Fruit fly (Drosophila melanogaster) whole organism, embryonic: ENCODE measurements around the gene CG1024.

ENCODE experiments used
- CG10267 ChIP-seq: fragments of 200-800 bp; sonication (Bioruptor generic); optimal IDR thresholded peaks from 2 replicates; lab custom pipeline; 2018; ENCODE audit warnings: missing biosample characterization, mild to moderate bottlenecking, missing genetic modification characterization, moderate library complexity
- CG10321 ChIP-seq: fragments of 200-800 bp; sonication (Bioruptor generic); IDR thresholded peaks from 2 replicates; pipeline ENCODE4 v1.3.6; 2022; ENCODE audit warnings: missing biosample characterization, missing genetic modification characterization
- CG18476 ChIP-seq: fragments of 200-800 bp; sonication (Bioruptor generic); optimal IDR thresholded peaks from 2 replicates; lab custom pipeline; 2016; ENCODE audit warnings: missing biosample characterization, mild to moderate bottlenecking, missing genetic modification characterization
- CG18599 ChIP-seq: fragments of 200-800 bp; sonication (Bioruptor generic); optimal IDR thresholded peaks from 3 replicates; lab custom pipeline; 2017; ENCODE audit warnings: missing biosample characterization, missing genetic modification characterization, mild to moderate bottlenecking, moderate library complexity, missing genetic modification reagents
- CG18619 ChIP-seq: fragments of 200-800 bp; sonication (Bioruptor generic); optimal IDR thresholded peaks from 3 replicates; lab custom pipeline; 2017; ENCODE audit warnings: missing biosample characterization, mild to moderate bottlenecking, missing genetic modification characterization
- CG3065 ChIP-seq: fragments of 200-800 bp; sonication (Bioruptor generic); optimal IDR thresholded peaks from 2 replicates; lab custom pipeline; 2016; ENCODE audit warnings: missing biosample characterization, missing genetic modification characterization
- CG31224 ChIP-seq: fragments of 200-800 bp; sonication (Bioruptor generic); IDR thresholded peaks from 2 replicates; pipeline ENCODE4 v1.3.6; 2022; ENCODE audit warnings: missing biosample characterization, missing genetic modification characterization
- CG33213 ChIP-seq: fragments of 200-800 bp; sonication (Bioruptor generic); optimal IDR thresholded peaks from 3 replicates; lab custom pipeline; 2016; ENCODE audit warnings: missing biosample characterization, missing genetic modification characterization
- CG4617 ChIP-seq: fragments of 200-800 bp; sonication (Bioruptor generic); optimal IDR thresholded peaks from 3 replicates; lab custom pipeline; 2016; ENCODE audit warnings: missing biosample characterization, missing genetic modification characterization, borderline replicate concordance
- CG6854 ChIP-seq: fragments of 200-800 bp; sonication (Bioruptor generic); optimal IDR thresholded peaks from 3 replicates; lab custom pipeline; 2017; ENCODE audit warnings: missing biosample characterization, mild to moderate bottlenecking, missing genetic modification characterization
- CG7372 ChIP-seq: fragments of 200-800 bp; sonication (Bioruptor generic); IDR thresholded peaks from 2 replicates; pipeline ENCODE4 v1.3.6; 2022; ENCODE audit warnings: missing biosample characterization, missing genetic modification characterization
- Chrac-16 ChIP-seq: fragments of 200-800 bp; sonication (Bioruptor generic); optimal IDR thresholded peaks from 3 replicates; lab custom pipeline; 2016; ENCODE audit warnings: missing biosample characterization, missing genetic modification characterization
- Dip2 ChIP-seq: fragments of 200-800 bp; sonication (Bioruptor generic); IDR thresholded peaks from 2 replicates; pipeline ENCODE4 v1.3.6; 2022; ENCODE audit warnings: missing biosample characterization, missing genetic modification characterization
- Dll ChIP-seq: fragments of 200-800 bp; sonication (Bioruptor generic); IDR thresholded peaks from 4 replicates; pipeline ENCODE4 v1.3.6; 2022; ENCODE audit warnings: missing biosample characterization, missing genetic modification characterization; ENCODE audit not compliant: partially characterized antibody
- H15 ChIP-seq: fragments of 200-800 bp; sonication (Bioruptor generic); IDR thresholded peaks from 3 replicates; pipeline ENCODE4 v1.3.6; 2022; ENCODE audit warnings: missing biosample characterization, missing genetic modification characterization
- HLHmδ ChIP-seq: fragments of 200-800 bp; sonication (Bioruptor generic); optimal IDR thresholded peaks from 2 replicates; lab custom pipeline; 2018; ENCODE audit warnings: missing biosample characterization, mild to moderate bottlenecking, missing genetic modification characterization, moderate library complexity
- Hand ChIP-seq: fragments of 200-800 bp; sonication (Bioruptor generic); optimal IDR thresholded peaks from 2 replicates; lab custom pipeline; 2017; ENCODE audit warnings: mild to moderate bottlenecking, missing biosample characterization, missing genetic modification reagents, missing genetic modification characterization
- Meics ChIP-seq: fragments of 200-800 bp; sonication (Bioruptor generic); optimal IDR thresholded peaks from 2 replicates; lab custom pipeline; 2017; ENCODE audit warnings: missing biosample characterization, mild to moderate bottlenecking, missing genetic modification characterization
- Nf-YA ChIP-seq: fragments of 200-800 bp; sonication (Bioruptor generic); IDR thresholded peaks from 2 replicates; pipeline ENCODE4 v1.3.6; 2022; ENCODE audit warnings: missing biosample characterization, missing genetic modification characterization
- Scr ChIP-seq: fragments of 200-800 bp; sonication (Bioruptor generic); IDR thresholded peaks from 2 replicates; pipeline ENCODE4 v1.3.6; 2022; ENCODE audit warnings: missing biosample characterization, missing genetic modification characterization; ENCODE audit not compliant: partially characterized antibody
- Ssrp ChIP-seq: fragments of 200-800 bp; sonication (Bioruptor generic); optimal IDR thresholded peaks from 2 replicates; lab custom pipeline; 2018; ENCODE audit warnings: missing biosample characterization, mild to moderate bottlenecking, missing genetic modification characterization, moderate library complexity
- Xbp1 ChIP-seq: fragments of 200-800 bp; sonication (Bioruptor generic); optimal IDR thresholded peaks from 3 replicates; lab custom pipeline; 2016; ENCODE audit warnings: missing biosample characterization, mild to moderate bottlenecking, missing genetic modification characterization
- YL-1 ChIP-seq: fragments of 200-800 bp; sonication (Bioruptor generic); optimal IDR thresholded peaks from 3 replicates; lab custom pipeline; 2017; ENCODE audit warnings: missing biosample characterization, mild to moderate bottlenecking, missing genetic modification characterization
- ase ChIP-seq: fragments of 200-800 bp; sonication (Bioruptor generic); IDR thresholded peaks from 3 replicates; pipeline ENCODE4 v1.3.6; 2022; ENCODE audit warnings: missing biosample characterization, missing genetic modification characterization
- ato ChIP-seq: fragments of 200-800 bp; sonication (Bioruptor generic); IDR thresholded peaks from 2 replicates; pipeline ENCODE4 v1.3.6; 2022; ENCODE audit warnings: missing biosample characterization, missing genetic modification characterization; ENCODE audit not compliant: partially characterized antibody
- bab2 ChIP-seq: fragments of 200-800 bp; sonication (Bioruptor generic); optimal IDR thresholded peaks from 2 replicates; lab custom pipeline; 2016; ENCODE audit warnings: missing biosample characterization, missing genetic modification characterization
- br ChIP-seq: fragments of >200 bp; optimal IDR thresholded peaks from 2 replicates; lab custom pipeline; 2017
- bsh ChIP-seq, 2 experiments: fragments of 200-800 bp; sonication (Bioruptor generic); optimal IDR thresholded peaks; 2 replicates each; lab custom pipeline; 2017 to 2018; ENCODE audit warnings: mild to moderate bottlenecking in 2 of 2, missing biosample characterization in 2 of 2, missing genetic modification characterization in 2 of 2, moderate library complexity in 1 of 2
- cad ChIP-seq: fragments of >200 bp; optimal IDR thresholded peaks from 2 replicates; lab custom pipeline; 2017; ENCODE audit warnings: missing biosample characterization, missing genetic modification characterization
- chif ChIP-seq, 2 experiments: fragments of 200-800 bp; sonication (Bioruptor generic); optimal IDR thresholded peaks; 3 replicates each; lab custom pipeline; 2016; ENCODE audit warnings: missing biosample characterization in 2 of 2, missing genetic modification characterization in 2 of 2
- dimm ChIP-seq: fragments of 200-800 bp; sonication (Bioruptor generic); IDR thresholded peaks from 2 replicates; pipeline ENCODE4 v1.3.6; 2022; ENCODE audit warnings: missing biosample characterization, missing genetic modification characterization
- dpn ChIP-seq, 2 experiments: fragments of 200-800 bp; sonication (Bioruptor generic); optimal IDR thresholded peaks; 3 replicates each; lab custom pipeline; 2016; ENCODE audit warnings: missing biosample characterization in 2 of 2, missing genetic modification characterization in 2 of 2
- fd64A ChIP-seq: fragments of 200-800 bp; sonication (Bioruptor generic); optimal IDR thresholded peaks from 3 replicates; lab custom pipeline; 2018; ENCODE audit warnings: missing biosample characterization, mild to moderate bottlenecking, missing genetic modification characterization
- grn ChIP-seq: fragments of 200-800 bp; sonication (Bioruptor generic); optimal IDR thresholded peaks from 3 replicates; lab custom pipeline; 2017; ENCODE audit warnings: missing biosample characterization, missing genetic modification characterization
- her ChIP-seq: fragments of 200-800 bp; sonication (Bioruptor generic); optimal IDR thresholded peaks from 2 replicates; lab custom pipeline; 2016; ENCODE audit warnings: missing biosample characterization, missing genetic modification characterization
- klu ChIP-seq: fragments of 200-800 bp; sonication (Bioruptor generic); IDR thresholded peaks from 2 replicates; pipeline ENCODE4 v1.3.6; 2022; ENCODE audit warnings: missing biosample characterization, missing genetic modification characterization
- lilli ChIP-seq: fragments of 200-800 bp; sonication (Bioruptor generic); optimal IDR thresholded peaks from 3 replicates; lab custom pipeline; 2016; ENCODE audit warnings: missing biosample characterization, missing genetic modification characterization
- lmd ChIP-seq: fragments of 200-800 bp; sonication (Bioruptor generic); IDR thresholded peaks from 2 replicates; pipeline ENCODE4 v1.3.6; 2022; ENCODE audit warnings: missing biosample characterization, missing genetic modification characterization
- pan ChIP-seq, 4 experiments: fragments of >200 bp in 3 of 4; fragments of 200-800 bp in 1 of 4; sonication (Bioruptor generic) in 1 of 4; optimal IDR thresholded peaks in 3 of 4; IDR thresholded peaks in 1 of 4; 2 replicates each; pipeline versions ENCODE4 v1.3.6 to Lab custom; 2017 to 2022; ENCODE audit warnings: missing biosample characterization in 2 of 4, missing genetic modification characterization in 2 of 4, mixed read lengths in 1 of 4
- phol ChIP-seq: fragments of 200-800 bp; sonication (Bioruptor generic); optimal IDR thresholded peaks from 3 replicates; lab custom pipeline; 2018; ENCODE audit warnings: missing biosample characterization, mild to moderate bottlenecking, missing genetic modification characterization, moderate library complexity
- pnt ChIP-seq: fragments of 200-800 bp; sonication (Bioruptor generic); optimal IDR thresholded peaks from 3 replicates; lab custom pipeline; 2016; ENCODE audit warnings: missing biosample characterization, missing genetic modification characterization
- run ChIP-seq: fragments of 200-800 bp; sonication (Bioruptor generic); optimal IDR thresholded peaks from 3 replicates; lab custom pipeline; 2018; ENCODE audit warnings: missing biosample characterization, mild to moderate bottlenecking, missing genetic modification characterization
- salm ChIP-seq: fragments of 200-800 bp; sonication (Bioruptor generic); optimal IDR thresholded peaks from 2 replicates; lab custom pipeline; 2018; ENCODE audit warnings: missing biosample characterization, mild to moderate bottlenecking, missing genetic modification characterization
- scrt ChIP-seq: fragments of 200-800 bp; sonication (Bioruptor generic); optimal IDR thresholded peaks from 2 replicates; lab custom pipeline; 2018; ENCODE audit warnings: missing biosample characterization, mild to moderate bottlenecking, missing genetic modification characterization, moderate library complexity
- sob ChIP-seq: fragments of 200-800 bp; sonication (Bioruptor generic); IDR thresholded peaks from 2 replicates; pipeline ENCODE4 v1.3.6; 2022; ENCODE audit warnings: missing biosample characterization, missing genetic modification characterization
- sqz ChIP-seq: fragments of 200-800 bp; sonication (Bioruptor generic); optimal IDR thresholded peaks from 3 replicates; lab custom pipeline; 2018; ENCODE audit warnings: missing biosample characterization, mild to moderate bottlenecking, missing genetic modification characterization
- ssp ChIP-seq: fragments of 200-800 bp; sonication (Bioruptor generic); IDR thresholded peaks from 2 replicates; pipeline ENCODE4 v1.3.6; 2022; ENCODE audit warnings: missing biosample characterization, missing genetic modification characterization
- trem ChIP-seq: fragments of 200-800 bp; optimal IDR thresholded peaks from 3 replicates; lab custom pipeline; 2019; ENCODE audit warnings: missing biosample characterization, mild to moderate bottlenecking, missing genetic modification characterization, moderate library complexity
- usp ChIP-seq: fragments of >200 bp; optimal IDR thresholded peaks from 2 replicates; lab custom pipeline; 2017; ENCODE audit warnings: missing biosample characterization, missing genetic modification characterization
- yki ChIP-seq: fragments of >200 bp; optimal IDR thresholded peaks from 3 replicates; lab custom pipeline; 2018

The CG1024 gene

dm6 chr3R:6405674-6406565 is 25.8 kb upstream of the CG1024 start, which contains the start of gene Dmtn (continued):
- no peak for TF ChIP-seq Hand (GFP tag; lab: Kevin White, UChicago)
- TF ChIP-seq sob (GFP tag; lab: Robert Waterston, UW): no peak
- no peak for TF ChIP-seq lmd (GFP tag; lab: Robert Waterston, UW)
- peak; percentile 35 for TF ChIP-seq scrt (GFP tag; lab: Kevin White, UChicago)
- no peak for TF ChIP-seq lilli (GFP tag; lab: Kevin White, UChicago)
- TF ChIP-seq run (tag; lab: Kevin White, UChicago): no peak
- no peak for TF ChIP-seq pnt
- peak; percentile 93 for TF ChIP-seq HLHmδ (GFP tag; lab: Kevin White, UChicago)
- TF ChIP-seq fd64A: peak; percentile 34
- TF ChIP-seq Scr: no peak
- TF ChIP-seq CG18599 (GFP tag; lab: Kevin White, UChicago): no peak
- no peak for TF ChIP-seq cad (GFP tag; lab: Kevin White, UChicago)
- no peak for TF ChIP-seq br (lab: Kevin White, UChicago)
- no peak for TF ChIP-seq Dll (GFP tag; lab: Robert Waterston, UW)
- peak; percentile 10 for TF ChIP-seq Meics (GFP tag; lab: Kevin White, UChicago)
- no peak for TF ChIP-seq Chrac-16
- no peak for TF ChIP-seq bab2 (GFP tag; lab: Kevin White, UChicago)
- no peak for TF ChIP-seq H15 (GFP tag; lab: Robert Waterston, UW)
- TF ChIP-seq CG18476 (GFP tag; lab: Kevin White, UChicago): no peak
- TF ChIP-seq her (GFP tag; lab: Kevin White, UChicago): peak; percentile 10
- no peak for TF ChIP-seq CG31224 (GFP tag; lab: Robert Waterston, UW)
- no peak for TF ChIP-seq CG6854 (GFP tag; lab: Kevin White, UChicago)
- no peak for TF ChIP-seq sqz (GFP tag; lab: Kevin White, UChicago)
- TF ChIP-seq klu (GFP tag; lab: Robert Waterston, UW): no peak
- peak; percentile 12 for TF ChIP-seq CG18619
- TF ChIP-seq pan (optimal IDR thresholded peaks at IDR 0.05; lab: Kevin White, UChicago): no peak
- TF ChIP-seq pan (GFP tag; optimal IDR thresholded peaks at IDR 0.05 in 1 of 2, IDR thresholded peaks at IDR 0.05 in 1 of 2): no peak
- no peak for TF ChIP-seq ase
- peak; percentile 26 for TF ChIP-seq Ssrp (tag; lab: Kevin White, UChicago)
- peak; percentile 51 for TF ChIP-seq phol (tag; lab: Kevin White, UChicago)
- peak; percentile 59 for TF ChIP-seq YL-1
- TF ChIP-seq salm (tag; lab: Kevin White, UChicago): no peak
- TF ChIP-seq Xbp1 (GFP tag; lab: Kevin White, UChicago): peak; percentile 13
- no peak for TF ChIP-seq dimm (GFP tag; lab: Robert Waterston, UW)
- TF ChIP-seq bsh (GFP tag; optimal IDR thresholded peaks at IDR 0.05; lab: Kevin White, UChicago): peak in 1 of 2 experiments; percentile 20
- TF ChIP-seq Nf-YA: no peak
- no peak for TF ChIP-seq CG4617 (GFP tag; lab: Kevin White, UChicago)
- no peak for TF ChIP-seq grn (GFP tag; lab: Kevin White, UChicago)
- no peak for TF ChIP-seq ssp (GFP tag; lab: Robert Waterston, UW)
- peak in 1 of 2 experiments; percentile 20 for TF ChIP-seq dpn (GFP tag; optimal IDR thresholded peaks at IDR 0.05; lab: Kevin White, UChicago)
- TF ChIP-seq chif (GFP tag; optimal IDR thresholded peaks at IDR 0.05; lab: Kevin White, UChicago): no peak
- TF ChIP-seq CG10321 (GFP tag; lab: Robert Waterston, UW): no peak
- TF ChIP-seq usp (GFP tag; lab: Kevin White, UChicago): no peak
- TF ChIP-seq CG7372 (GFP tag; lab: Robert Waterston, UW): no peak
- no peak for TF ChIP-seq ato (GFP tag; lab: Robert Waterston, UW)
- TF ChIP-seq Dip2 (GFP tag; lab: Robert Waterston, UW): no peak
- peak; percentile 15 for TF ChIP-seq CG33213
- TF ChIP-seq CG10267: peak; percentile 46
- peak; percentile 34 for TF ChIP-seq trem
- no peak for TF ChIP-seq CG3065 (GFP tag; lab: Kevin White, UChicago)
- no peak for TF ChIP-seq yki
